Worm (Caenorhabditis elegans) whole organism, late embryonic: ENCODE results near the gene F13A2.4.

Source experiments
- C08G9.2 ChIP-seq: sonication (generic microtip); optimal IDR thresholded peaks from 2 replicates; lab custom pipeline; 2016; ENCODE audit warnings: mild to moderate bottlenecking, missing genetic modification characterization, moderate library complexity, missing compliant biosample characterization
- Y22D7AL.16 ChIP-seq: sonication (generic microtip); optimal IDR thresholded peaks from 2 replicates; lab custom pipeline; 2016; ENCODE audit warnings: missing genetic modification characterization, missing compliant biosample characterization
- ceh-24 ChIP-seq: sonication (generic microtip); optimal IDR thresholded peaks from 2 replicates; lab custom pipeline; 2016; ENCODE audit warnings: mild to moderate bottlenecking, missing genetic modification characterization, missing compliant biosample characterization
- ceh-6 ChIP-seq: fragments of 200-800 bp; sonication (Bioruptor generic); optimal IDR thresholded peaks from 2 replicates; lab custom pipeline; 2018; ENCODE audit warnings: mild to moderate bottlenecking, missing genetic modification characterization, missing compliant biosample characterization
- elt-2 ChIP-seq: sonication (generic microtip); optimal IDR thresholded peaks from 2 replicates; lab custom pipeline; 2016; ENCODE audit warnings: missing genetic modification reagents, missing genetic modification characterization, missing compliant biosample characterization
- hlh-8 ChIP-seq: sonication (generic microtip); optimal IDR thresholded peaks from 2 replicates; lab custom pipeline; 2016; ENCODE audit warnings: missing genotype, missing genetic modification characterization, missing compliant biosample characterization
- lin-11 ChIP-seq: fragments of 200-800 bp; sonication (Bioruptor generic); optimal IDR thresholded peaks from 2 replicates; lab custom pipeline; 2018; ENCODE audit warnings: mild to moderate bottlenecking, missing genetic modification characterization, missing compliant biosample characterization
- nhr-232 ChIP-seq: sonication (generic microtip); optimal IDR thresholded peaks from 2 replicates; lab custom pipeline; 2016; ENCODE audit warnings: missing genetic modification characterization, missing compliant biosample characterization
- pha-4 ChIP-seq: fragments of 150-350 bp; optimal IDR thresholded peaks from 2 replicates; lab custom pipeline; 2018; ENCODE audit warnings: missing biosample characterization, missing genetic modification reagents, missing genetic modification characterization
- pqm-1 ChIP-seq: sonication (generic microtip); optimal IDR thresholded peaks from 2 replicates; lab custom pipeline; 2016; ENCODE audit warnings: missing genetic modification characterization, missing compliant biosample characterization
- tbx-2 ChIP-seq: sonication (generic microtip); optimal IDR thresholded peaks from 2 replicates; lab custom pipeline; 2016; ENCODE audit warnings: missing genetic modification characterization, missing compliant biosample characterization
- ttx-3 ChIP-seq: sonication (generic microtip); optimal IDR thresholded peaks from 2 replicates; lab custom pipeline; 2016; ENCODE audit warnings: missing genetic modification reagents, missing genetic modification characterization, missing compliant biosample characterization

ce11 chrV:4401865-4402264 lies 1.8 kb upstream of the F13A2.4 start, which contains the start of gene F13A2.5:
- TF ChIP-seq elt-2 (no peak), ttx-3 (tag; lab: Kevin White, UChicago) (no peak), C08G9.2 (no peak), ceh-6 (GFP tag; lab: Kevin White, UChicago) (no peak), ceh-24 (no peak), lin-11 (no peak), nhr-232 (tag; lab: Kevin White, UChicago) (no peak), Y22D7AL.16 (no peak), pqm-1 (tag; lab: Kevin White, UChicago) (no peak), hlh-8 (tag; lab: Kevin White, UChicago) (no peak), pha-4 (no peak), tbx-2 (tag; lab: Kevin White, UChicago) (no peak)
